Worm (Caenorhabditis elegans) whole organism, L1 larva: ENCODE measurements around the gene skr-10.

Experiments used
- nhr-77 ChIP-seq: fragments of 150-350 bp; optimal IDR thresholded peaks from 2 replicates; lab custom pipeline; 2014; ENCODE audit warnings: missing biosample characterization, missing genetic modification characterization
- sup-37 ChIP-seq: fragments of 200-800 bp; sonication (Bioruptor generic); optimal IDR thresholded peaks from 2 replicates; lab custom pipeline; 2018; ENCODE audit warnings: mild to moderate bottlenecking, missing genetic modification characterization, missing compliant biosample characterization

DNA sequence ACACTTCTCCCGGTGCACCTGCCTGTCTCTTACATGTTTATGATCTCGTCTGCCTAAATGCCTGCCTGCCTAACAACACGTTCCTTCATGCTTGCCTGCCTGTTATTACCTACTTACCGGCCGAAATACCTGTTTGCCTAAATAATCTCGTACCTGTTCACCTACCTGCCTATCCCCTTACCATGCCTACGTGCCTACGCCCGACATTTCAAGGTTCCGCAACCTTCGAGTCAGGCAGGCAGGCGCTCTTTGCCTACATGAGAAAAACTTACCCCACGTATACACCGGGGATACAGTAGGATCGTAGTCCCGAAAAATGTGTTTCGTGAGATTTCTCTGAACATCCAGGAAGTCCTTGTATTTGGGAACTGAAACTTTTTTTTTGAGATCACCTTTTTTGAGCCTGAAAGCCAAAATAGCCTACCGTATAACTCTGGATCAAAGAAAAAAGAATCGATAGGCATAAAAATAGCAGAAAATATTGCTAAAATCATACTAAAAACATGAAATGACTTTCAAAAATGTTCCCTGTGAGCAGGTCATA is 15.7 kb downstream of the skr-10 start, which contains the start of gene lgc-19:
- TF ChIP-seq nhr-77 (tag; lab: Kevin White, UChicago) (no peak), sup-37 (no peak)
